Fruit fly (Drosophila melanogaster) whole organism, embryonic: ENCODE data around the gene Son.

Experiments used
- Abd-B ChIP-seq: fragments of 200-800 bp; sonication (Bioruptor generic); optimal IDR thresholded peaks from 2 replicates; lab custom pipeline; 2018; ENCODE audit warnings: missing biosample characterization, mild to moderate bottlenecking, missing genetic modification characterization, moderate library complexity
- Aef1 ChIP-seq: fragments of 200-800 bp; sonication (Bioruptor generic); IDR thresholded peaks from 3 replicates; pipeline ENCODE4 v1.3.6; 2022; ENCODE audit warnings: missing biosample characterization, missing genetic modification characterization
- Awh ChIP-seq: fragments of 200-800 bp; sonication (Bioruptor generic); IDR thresholded peaks from 2 replicates; pipeline ENCODE4, ENCODE4 v1.3.6; 2022; ENCODE audit warnings: missing biosample characterization, missing genetic modification characterization
- CG10462 ChIP-seq: fragments of 200-800 bp; sonication (Bioruptor generic); optimal IDR thresholded peaks from 2 replicates; lab custom pipeline; 2016; ENCODE audit warnings: missing biosample characterization, missing genetic modification characterization
- CG11398 ChIP-seq: fragments of 200-800 bp; sonication (Bioruptor generic); optimal IDR thresholded peaks from 2 replicates; lab custom pipeline; 2016; ENCODE audit warnings: missing biosample characterization, missing genetic modification characterization
- CG11695 ChIP-seq: fragments of 200-800 bp; sonication (Bioruptor generic); IDR thresholded peaks from 3 replicates; pipeline ENCODE4 v1.3.6; 2022; ENCODE audit warnings: missing biosample characterization, missing genetic modification characterization
- CG12236 ChIP-seq: fragments of 200-800 bp; sonication (Bioruptor generic); optimal IDR thresholded peaks from 2 replicates; lab custom pipeline; 2016; ENCODE audit warnings: missing biosample characterization, missing genetic modification characterization
- CG14667 ChIP-seq: fragments of 200-800 bp; sonication (Bioruptor generic); IDR thresholded peaks from 2 replicates; pipeline ENCODE4 v1.3.6; 2022; ENCODE audit warnings: missing biosample characterization, missing genetic modification characterization
- CG15011 ChIP-seq: fragments of 200-800 bp; sonication (Bioruptor generic); optimal IDR thresholded peaks from 3 replicates; lab custom pipeline; 2018; ENCODE audit warnings: missing biosample characterization, mild to moderate bottlenecking, missing genetic modification characterization
- CG15601 ChIP-seq: fragments of 200-800 bp; sonication (Bioruptor generic); optimal IDR thresholded peaks from 3 replicates; lab custom pipeline; 2019; ENCODE audit warnings: missing biosample characterization, mild to moderate bottlenecking, missing genetic modification characterization, moderate library complexity
- CG1603 ChIP-seq: fragments of 200-800 bp; sonication (Bioruptor generic); optimal IDR thresholded peaks from 2 replicates; lab custom pipeline; 2019; ENCODE audit warnings: missing biosample characterization, mild to moderate bottlenecking, missing genetic modification characterization, moderate library complexity
- CG16863 ChIP-seq: fragments of 200-800 bp; sonication (Bioruptor generic); optimal IDR thresholded peaks from 3 replicates; lab custom pipeline; 2016; ENCODE audit warnings: missing biosample characterization, missing genetic modification characterization
- CG17568 ChIP-seq: fragments of 200-800 bp; sonication (Bioruptor generic); optimal IDR thresholded peaks from 2 replicates; lab custom pipeline; 2018; ENCODE audit warnings: missing biosample characterization, mild to moderate bottlenecking, missing genetic modification characterization, moderate library complexity
- CG17802 ChIP-seq: fragments of 200-800 bp; sonication (Bioruptor generic); optimal IDR thresholded peaks from 2 replicates; lab custom pipeline; 2018; ENCODE audit warnings: missing biosample characterization, mild to moderate bottlenecking, missing genetic modification characterization, moderate library complexity
- CG2199 ChIP-seq: fragments of 200-800 bp; sonication (Bioruptor generic); IDR thresholded peaks from 3 replicates; pipeline ENCODE4 v1.3.6; 2022; ENCODE audit warnings: missing biosample characterization, missing genetic modification characterization
- CG2678 ChIP-seq: fragments of 200-800 bp; sonication (Bioruptor generic); optimal IDR thresholded peaks from 3 replicates; lab custom pipeline; 2019; ENCODE audit warnings: missing biosample characterization, mild to moderate bottlenecking, missing genetic modification characterization, moderate library complexity
- CG2889 ChIP-seq: fragments of 200-800 bp; sonication (Bioruptor generic); IDR thresholded peaks from 3 replicates; pipeline ENCODE4 v1.3.6; 2022; ENCODE audit warnings: missing biosample characterization, missing genetic modification characterization
- CG3163 ChIP-seq: fragments of 200-800 bp; sonication (Bioruptor generic); optimal IDR thresholded peaks from 3 replicates; lab custom pipeline; 2016; ENCODE audit warnings: missing biosample characterization, missing genetic modification characterization
- CG34422 ChIP-seq: fragments of 200-800 bp; sonication (Bioruptor generic); IDR thresholded peaks from 3 replicates; pipeline ENCODE4 v1.3.6; 2022; ENCODE audit warnings: missing biosample characterization, missing genetic modification characterization
- CG42726 ChIP-seq: fragments of 200-800 bp; sonication (Bioruptor generic); IDR thresholded peaks from 2 replicates; pipeline ENCODE4 v1.3.6; 2022; ENCODE audit warnings: missing biosample characterization, missing genetic modification characterization; ENCODE audit not compliant: partially characterized antibody
- CG6175 ChIP-seq: fragments of 200-800 bp; sonication (Bioruptor generic); IDR thresholded peaks from 3 replicates; pipeline ENCODE4 v1.3.6; 2022; ENCODE audit warnings: missing biosample characterization, missing genetic modification characterization
- CG7987 ChIP-seq: fragments of 200-800 bp; sonication (Bioruptor generic); optimal IDR thresholded peaks from 2 replicates; lab custom pipeline; 2018; ENCODE audit warnings: missing biosample characterization, mild to moderate bottlenecking, missing genetic modification characterization, moderate library complexity
- CG8478 ChIP-seq: fragments of >200 bp; optimal IDR thresholded peaks from 2 replicates; lab custom pipeline; 2018
- CoRest ChIP-seq: fragments of 200-800 bp; sonication (Bioruptor generic); optimal IDR thresholded peaks from 3 replicates; lab custom pipeline; 2018; ENCODE audit warnings: missing biosample characterization, mild to moderate bottlenecking, missing genetic modification characterization, moderate library complexity
- Dip2 ChIP-seq: fragments of 200-800 bp; sonication (Bioruptor generic); IDR thresholded peaks from 2 replicates; pipeline ENCODE4 v1.3.6; 2022; ENCODE audit warnings: missing biosample characterization, missing genetic modification characterization
- Drgx ChIP-seq: fragments of 200-800 bp; sonication (Bioruptor generic); IDR thresholded peaks from 2 replicates; pipeline ENCODE4 v1.3.6; 2022; ENCODE audit warnings: missing biosample characterization, missing genetic modification characterization
- HLH54F ChIP-seq: fragments of 200-800 bp; sonication (Bioruptor generic); optimal IDR thresholded peaks from 3 replicates; lab custom pipeline; 2016; ENCODE audit warnings: missing biosample characterization, missing genetic modification characterization
- HmgD ChIP-seq: fragments of 200-800 bp; sonication (Bioruptor generic); optimal IDR thresholded peaks from 3 replicates; lab custom pipeline; 2016; ENCODE audit warnings: missing biosample characterization, missing genetic modification characterization
- Jarid2 ChIP-seq: fragments of 200-800 bp; sonication (Bioruptor generic); optimal IDR thresholded peaks from 3 replicates; lab custom pipeline; 2017; ENCODE audit warnings: mild to moderate bottlenecking, missing biosample characterization, missing genetic modification reagents, missing genetic modification characterization
- Mrtf ChIP-seq: fragments of 200-800 bp; sonication (Bioruptor generic); IDR thresholded peaks from 3 replicates; pipeline ENCODE4 v1.3.6; 2022; ENCODE audit warnings: missing biosample characterization, missing genetic modification characterization
- NfI ChIP-seq: fragments of 200-800 bp; sonication (Bioruptor generic); optimal IDR thresholded peaks from 3 replicates; lab custom pipeline; 2018; ENCODE audit warnings: missing biosample characterization, mild to moderate bottlenecking, missing genetic modification characterization, moderate library complexity
- Scr ChIP-seq: fragments of 200-800 bp; sonication (Bioruptor generic); IDR thresholded peaks from 2 replicates; pipeline ENCODE4 v1.3.6; 2022; ENCODE audit warnings: missing biosample characterization, missing genetic modification characterization; ENCODE audit not compliant: partially characterized antibody
- Six4 ChIP-seq: fragments of 200-800 bp; sonication (Bioruptor generic); optimal IDR thresholded peaks from 2 replicates; lab custom pipeline; 2016; ENCODE audit warnings: missing biosample characterization, missing genetic modification characterization
- Tbp ChIP-seq: fragments of >200 bp; optimal IDR thresholded peaks from 2 replicates; lab custom pipeline; 2018; ENCODE audit warnings: missing biosample characterization, missing genetic modification characterization
- bowl ChIP-seq: fragments of 200-800 bp; sonication (Bioruptor generic); IDR thresholded peaks from 2 replicates; pipeline ENCODE4 v1.3.6; 2022; ENCODE audit warnings: missing biosample characterization, missing genetic modification characterization
- chm ChIP-seq: fragments of 200-800 bp; sonication (Bioruptor generic); IDR thresholded peaks from 2 replicates; pipeline ENCODE4 v1.3.6; 2022; ENCODE audit warnings: missing biosample characterization, missing genetic modification characterization
- ci ChIP-seq: fragments of 200-800 bp; sonication (Bioruptor generic); IDR thresholded peaks from 3 replicates; pipeline ENCODE4 v1.3.6; 2022; ENCODE audit warnings: missing biosample characterization, missing genetic modification characterization
- disco-r ChIP-seq: fragments of 200-800 bp; sonication (Bioruptor generic); optimal IDR thresholded peaks from 2 replicates; lab custom pipeline; 2016; ENCODE audit warnings: missing biosample characterization, missing genetic modification characterization
- emc ChIP-seq: fragments of 200-800 bp; sonication (Bioruptor generic); optimal IDR thresholded peaks from 2 replicates; lab custom pipeline; 2016; ENCODE audit warnings: missing biosample characterization, missing genetic modification characterization
- hb ChIP-seq: fragments of 200-800 bp; sonication (Bioruptor generic); IDR thresholded peaks from 3 replicates; pipeline ENCODE4 v1.3.6; 2022; ENCODE audit warnings: missing biosample characterization, missing genetic modification characterization; ENCODE audit not compliant: partially characterized antibody
- hth ChIP-seq: fragments of >200 bp; optimal IDR thresholded peaks from 2 replicates; lab custom pipeline; 2017; ENCODE audit warnings: inconsistent platforms
- ind ChIP-seq: fragments of 200-800 bp; sonication (Bioruptor generic); optimal IDR thresholded peaks from 3 replicates; lab custom pipeline; 2016; ENCODE audit warnings: missing biosample characterization, missing genetic modification characterization
- knrl ChIP-seq: fragments of 200-800 bp; sonication (Bioruptor generic); IDR thresholded peaks from 3 replicates; pipeline ENCODE4 v1.3.6; 2022; ENCODE audit warnings: missing biosample characterization, missing genetic modification characterization; ENCODE audit not compliant: partially characterized antibody
- nau ChIP-seq: fragments of 200-800 bp; sonication (Bioruptor generic); optimal IDR thresholded peaks from 3 replicates; lab custom pipeline; 2017; ENCODE audit warnings: missing biosample characterization, mild to moderate bottlenecking, missing genetic modification characterization, missing genetic modification reagents
- nmo ChIP-seq: fragments of 200-800 bp; sonication (Bioruptor generic); optimal IDR thresholded peaks from 2 replicates; lab custom pipeline; 2018; ENCODE audit warnings: missing biosample characterization, mild to moderate bottlenecking, missing genetic modification characterization, moderate library complexity
- p53 ChIP-seq: fragments of 200-800 bp; sonication (Bioruptor generic); optimal IDR thresholded peaks from 2 replicates; lab custom pipeline; 2016; ENCODE audit warnings: missing biosample characterization, missing genetic modification characterization
- pho ChIP-seq: fragments of 200-800 bp; sonication (Bioruptor generic); optimal IDR thresholded peaks from 2 replicates; lab custom pipeline; 2016; ENCODE audit warnings: missing biosample characterization, missing genetic modification characterization
- ro ChIP-seq: fragments of 200-800 bp; sonication (Bioruptor generic); IDR thresholded peaks from 2 replicates; pipeline ENCODE4 v1.3.6; 2022; ENCODE audit warnings: missing biosample characterization, missing genetic modification characterization
- slou ChIP-seq: fragments of 200-800 bp; sonication (Bioruptor generic); optimal IDR thresholded peaks from 3 replicates; lab custom pipeline; 2016; ENCODE audit warnings: missing biosample characterization, missing genetic modification characterization
- sob ChIP-seq: fragments of 200-800 bp; sonication (Bioruptor generic); IDR thresholded peaks from 2 replicates; pipeline ENCODE4 v1.3.6; 2022; ENCODE audit warnings: missing biosample characterization, missing genetic modification characterization
- stc ChIP-seq: fragments of 200-800 bp; sonication (Bioruptor generic); IDR thresholded peaks from 2 replicates; pipeline ENCODE4 v1.3.6; 2022; ENCODE audit warnings: missing biosample characterization, missing genetic modification characterization
- unpg ChIP-seq: fragments of 200-800 bp; sonication (Bioruptor generic); optimal IDR thresholded peaks from 3 replicates; lab custom pipeline; 2018; ENCODE audit warnings: missing biosample characterization, mild to moderate bottlenecking, missing genetic modification characterization, moderate library complexity

The Son gene

dm6 chr3R:9551013-9551658, 26.7 kb upstream of the Son start (continued):
- TF ChIP-seq CG3163 (GFP tag; lab: Kevin White, UChicago) (peak; percentile 54), unpg (GFP tag; lab: Kevin White, UChicago) (peak; percentile 16), Dip2 (GFP tag; lab: Robert Waterston, UW) (no peak), CG14667 (no peak), ro (no peak), CG17568 (GFP tag; lab: Kevin White, UChicago) (no peak), Jarid2 (GFP tag; lab: Kevin White, UChicago) (peak; percentile 52), CoRest (no peak), bowl (GFP tag; lab: Robert Waterston, UW) (no peak), CG2199 (GFP tag; lab: Robert Waterston, UW) (no peak), Abd-B (GFP tag; lab: Kevin White, UChicago) (no peak), Awh (GFP tag; lab: Robert Waterston, UW) (no peak), CG11398 (peak; percentile 63), CG15601 (tag; lab: Kevin White, UChicago) (no peak), nmo (GFP tag; lab: Kevin White, UChicago) (no peak), CG10462 (GFP tag; lab: Kevin White, UChicago) (no peak), HmgD (GFP tag; lab: Kevin White, UChicago) (peak; percentile 83), hth (lab: Kevin White, UChicago) (no peak), chm (GFP tag; lab: Robert Waterston, UW) (no peak), CG16863 (no peak), sob (no peak), Tbp (no peak), Drgx (no peak), CG2678 (tag; lab: Kevin White, UChicago) (peak; percentile 58), disco-r (GFP tag; lab: Kevin White, UChicago) (peak; percentile 32), ind (GFP tag; lab: Kevin White, UChicago) (no peak), Scr (GFP tag; lab: Robert Waterston, UW) (no peak), CG8478 (peak; percentile 43), CG11695 (no peak), p53 (GFP tag; lab: Kevin White, UChicago) (no peak), slou (no peak), CG6175 (GFP tag; lab: Robert Waterston, UW) (no peak), Aef1 (GFP tag; lab: Robert Waterston, UW) (no peak), CG15011 (GFP tag; lab: Kevin White, UChicago) (peak; percentile 19), nau (GFP tag; lab: Kevin White, UChicago) (peak; percentile 71), hb (GFP tag; lab: Robert Waterston, UW) (no peak), Mrtf (GFP tag; lab: Robert Waterston, UW) (no peak), Six4 (GFP tag; lab: Kevin White, UChicago) (no peak), knrl (GFP tag; lab: Robert Waterston, UW) (no peak), NfI (peak; percentile 31), CG1603 (tag; lab: Kevin White, UChicago) (peak; percentile 48), ci (GFP tag; lab: Robert Waterston, UW) (no peak), CG34422 (GFP tag; lab: Robert Waterston, UW) (no peak), CG7987 (GFP tag; lab: Kevin White, UChicago) (peak; percentile 81), CG42726 (GFP tag; lab: Robert Waterston, UW) (no peak), CG2889 (GFP tag; lab: Robert Waterston, UW) (no peak), emc (GFP tag; lab: Kevin White, UChicago) (no peak), HLH54F (GFP tag; lab: Kevin White, UChicago) (no peak), CG17802 (tag; lab: Kevin White, UChicago) (no peak), CG12236 (GFP tag; lab: Kevin White, UChicago) (no peak), pho (GFP tag; lab: Kevin White, UChicago) (no peak), stc (no peak)
